Worm (Caenorhabditis elegans): ENCODE results near the gene tbg-1.

The tbg-1 gene

DNA sequence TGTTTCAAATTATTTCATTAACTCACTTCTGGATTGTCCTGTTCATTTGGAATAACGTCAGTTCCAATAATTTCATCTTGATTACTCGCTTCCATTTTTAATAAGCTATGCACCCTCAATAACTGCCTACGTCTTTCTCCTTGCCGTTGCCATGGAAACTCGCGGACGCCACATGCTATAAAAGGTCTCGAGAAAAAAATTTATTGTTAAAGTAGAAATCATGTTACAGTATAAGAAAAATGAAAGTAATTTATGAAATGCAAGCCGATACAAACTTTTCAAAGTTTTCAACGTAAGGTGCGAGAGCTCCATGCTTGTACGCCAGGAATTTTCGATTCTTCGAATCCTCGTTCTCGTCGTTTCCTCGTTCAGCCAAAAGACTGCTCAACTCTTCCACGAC, 16.9 kb downstream of the tbg-1 start, which contains the start of gene bbs-4:
Gene bbs-4 (minus strand): TSS at position 101 of the 400 bp plus-strand sequence.
- TF ChIP-seq unc-62 (GFP tag; optimal IDR thresholded peaks at IDR 0.05) = no peak

DNA sequence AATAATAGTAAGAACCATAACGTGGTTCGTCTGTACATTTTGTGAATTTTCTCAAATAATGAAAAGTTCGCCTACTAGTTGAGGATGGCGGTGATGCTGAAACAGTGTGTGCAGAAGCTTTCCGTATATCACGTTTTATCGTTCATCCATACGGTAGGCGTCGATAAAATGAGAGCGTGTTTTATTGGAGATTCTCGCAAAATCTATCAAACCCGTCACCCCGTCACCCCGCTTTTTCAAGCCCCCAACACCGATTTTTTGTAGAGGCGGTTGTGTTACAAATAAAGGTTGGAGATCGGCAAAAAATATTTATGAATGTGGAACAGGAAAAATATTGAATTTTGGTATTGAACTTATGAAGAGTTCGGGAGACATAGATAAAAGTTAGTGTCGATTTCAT, 20.3 kb downstream of the tbg-1 start, which contains the start of gene clec-161:
Gene clec-161 (minus strand): TSS at position 101 of the 400 bp plus-strand sequence.
- no peak for TF ChIP-seq unc-62 (GFP tag; optimal IDR thresholded peaks at IDR 0.05)

DNA sequence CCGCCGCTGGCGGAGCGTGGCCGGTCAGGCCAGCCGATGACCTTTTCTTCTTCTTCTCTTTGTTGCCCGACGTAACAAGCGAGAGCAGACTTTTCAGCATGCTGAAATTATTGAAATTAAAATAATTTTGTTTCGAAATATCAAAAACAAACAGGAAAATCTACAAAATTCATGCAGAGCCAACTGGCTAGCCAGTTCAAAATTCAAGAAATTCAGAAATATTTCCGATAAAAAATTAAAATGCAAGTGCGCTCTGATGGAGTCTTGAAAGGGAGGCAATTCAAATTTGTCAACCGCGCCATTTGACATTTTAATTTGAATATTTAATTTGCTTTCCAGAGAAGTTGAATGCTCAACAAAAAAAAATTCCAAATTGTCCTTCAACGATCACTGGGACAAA, 28.3 kb downstream of the tbg-1 start, which contains the start of gene F58A4.2:
Gene F58A4.2 (minus strand): TSS at position 101 of the 400 bp plus-strand sequence.
- TF ChIP-seq unc-62 (GFP tag; optimal IDR thresholded peaks at IDR 0.05) = no peak

DNA sequence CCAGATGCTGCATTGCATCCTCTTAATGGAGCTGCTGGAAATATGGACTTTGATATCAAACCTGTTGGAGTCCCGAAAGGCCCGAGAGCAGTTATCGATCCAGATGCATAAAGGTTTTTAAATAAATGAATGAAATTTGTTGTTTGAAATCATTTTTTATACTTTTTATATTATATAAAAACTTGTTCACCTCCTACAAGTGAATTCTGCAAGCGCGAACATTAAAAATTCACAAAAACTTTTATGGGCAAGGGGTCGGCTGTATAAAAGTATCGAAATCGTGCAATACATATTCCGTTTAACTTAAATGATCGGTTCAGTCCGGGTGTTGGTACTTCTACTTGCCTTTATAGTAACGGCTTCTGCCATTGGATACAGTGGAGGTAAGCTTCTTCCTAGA, 30.8 kb downstream of the tbg-1 start, which contains the start of gene F58A4.1:
Gene F58A4.1 (plus strand): TSS at position 301 of the 400 bp plus-strand sequence.
- TF ChIP-seq unc-62 (GFP tag; optimal IDR thresholded peaks at IDR 0.05) = no peak

DNA sequence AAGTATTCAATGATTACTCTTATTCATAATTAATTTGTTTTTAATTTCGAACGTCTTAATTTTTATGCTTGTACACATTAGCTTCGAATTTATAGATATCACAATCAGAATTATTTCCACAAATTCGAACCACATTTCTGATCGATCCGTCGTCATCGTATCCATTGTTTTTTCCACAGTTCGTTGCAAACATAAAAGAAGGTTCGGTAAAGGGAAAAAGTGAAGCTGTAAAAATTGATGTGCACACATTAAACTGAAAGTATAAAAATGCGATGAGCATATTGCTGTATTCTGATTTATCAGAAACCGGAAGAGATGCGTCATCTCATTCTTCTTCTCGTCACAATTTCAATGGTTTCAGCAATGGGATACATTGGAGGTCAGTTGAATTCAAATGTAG, 31.9 kb downstream of the tbg-1 start, which contains the start of gene C48B4.12:
Gene C48B4.12 (plus strand): TSS at position 301 of the 400 bp plus-strand sequence.
- TF ChIP-seq unc-62 (GFP tag; optimal IDR thresholded peaks at IDR 0.05) = no peak

DNA sequence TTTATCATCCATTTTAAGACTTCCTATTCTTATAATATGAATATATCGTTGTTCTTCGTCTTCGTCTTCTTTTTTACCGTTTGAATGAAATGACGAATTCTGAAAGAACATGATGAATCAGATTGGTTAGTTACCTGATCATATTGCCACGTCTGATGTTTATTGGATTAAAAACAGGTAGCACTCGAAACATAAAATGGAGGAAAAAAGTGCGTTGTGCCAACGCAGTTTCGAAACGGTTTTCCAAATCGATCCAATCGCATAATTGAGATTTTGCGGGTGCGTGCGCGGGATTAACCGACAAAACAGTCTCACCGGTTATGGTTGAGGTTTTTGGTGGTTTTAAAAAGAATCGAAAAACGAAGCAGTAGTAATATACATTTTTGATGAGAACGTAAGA, 33.4 kb downstream of the tbg-1 start, which contains the start of gene rom-2:
Gene rom-2 (minus strand): TSS at position 101 of the 400 bp plus-strand sequence.
- TF ChIP-seq unc-62 (GFP tag; optimal IDR thresholded peaks at IDR 0.05) = no peak

DNA sequence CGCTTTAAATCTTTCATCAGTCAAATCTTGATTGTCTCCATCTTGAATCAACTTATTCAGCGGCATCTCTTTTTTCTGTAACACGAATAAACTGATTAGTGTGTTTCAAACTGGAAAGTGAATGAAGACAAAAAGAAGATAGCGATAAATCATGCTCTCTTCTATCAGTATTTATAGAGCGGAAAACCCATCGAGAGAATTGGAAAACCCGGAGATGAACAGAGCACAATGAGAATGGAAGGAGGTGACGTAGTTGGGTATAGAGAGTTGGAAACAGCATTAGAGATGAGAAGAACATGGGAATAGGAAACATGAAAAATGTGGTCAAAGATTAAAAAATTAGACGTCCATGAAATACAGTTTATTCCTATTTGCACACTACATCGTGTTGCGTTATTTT, 36.8 kb downstream of the tbg-1 start, which contains the start of gene acox-1.5:
Gene acox-1.5 (minus strand): TSS at position 75 of the 400 bp plus-strand sequence.
- TF ChIP-seq unc-62 (GFP tag; optimal IDR thresholded peaks at IDR 0.05) = no peak

DNA sequence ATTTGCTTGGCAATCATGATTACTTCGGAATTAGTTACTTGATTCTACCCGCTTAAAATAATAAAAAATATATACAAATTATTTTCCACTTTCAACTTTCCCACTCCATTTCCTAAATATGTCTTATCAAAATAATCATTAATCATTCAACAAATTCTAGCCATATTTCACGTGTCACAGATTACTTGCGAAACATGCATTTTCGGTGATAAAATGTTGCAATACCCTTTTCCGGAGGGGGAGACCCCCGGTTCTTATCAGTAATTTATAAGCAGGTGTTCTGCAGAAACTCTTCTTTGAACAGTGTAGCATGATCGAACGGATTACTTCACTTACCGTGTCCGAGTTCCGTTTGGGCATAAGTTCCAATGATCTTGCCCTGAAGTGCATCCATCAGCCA, 38.7 kb downstream of the tbg-1 start:
- TF ChIP-seq unc-62 (GFP tag; optimal IDR thresholded peaks at IDR 0.05) = no peak

DNA sequence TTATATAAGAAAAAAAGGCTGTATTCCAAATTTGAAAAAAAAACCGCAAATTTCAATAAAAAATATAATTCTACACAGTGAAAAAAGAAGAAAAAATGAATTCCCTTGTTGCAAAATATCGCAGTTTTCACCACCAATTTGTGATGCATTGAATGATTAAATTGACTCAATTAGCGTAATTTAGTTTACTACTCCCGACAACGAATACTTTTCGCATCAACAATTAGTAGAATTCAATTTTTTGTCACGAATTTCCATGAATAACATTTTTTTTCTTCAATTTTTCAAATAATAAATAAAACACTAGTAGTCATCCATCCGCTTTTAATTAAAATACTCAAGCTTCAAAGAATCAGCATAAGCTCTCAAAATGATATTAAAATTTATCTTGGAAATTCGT, 43.6 kb downstream of the tbg-1 start:
- no peak for TF ChIP-seq unc-62 (GFP tag; optimal IDR thresholded peaks at IDR 0.05)

DNA sequence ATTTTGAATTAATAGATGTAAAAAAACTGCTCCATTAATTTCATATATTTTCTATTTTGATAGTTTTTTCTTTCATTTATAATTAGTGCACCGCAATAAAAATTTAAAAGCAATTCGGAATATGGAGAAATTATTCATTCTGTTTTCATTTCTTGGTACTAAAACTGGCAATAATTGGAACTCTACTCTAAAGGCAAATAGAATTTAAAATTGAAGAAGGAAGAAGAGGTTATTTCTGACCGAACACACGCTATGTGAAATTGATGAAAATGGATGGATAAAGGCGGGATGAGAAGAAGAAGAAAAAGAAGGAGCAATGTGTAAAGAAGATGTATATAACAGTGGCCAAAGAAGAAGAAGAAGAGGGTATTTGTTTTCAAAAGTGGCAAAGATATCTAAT, 45.7 kb downstream of the tbg-1 start:
- TF ChIP-seq unc-62 (GFP tag; optimal IDR thresholded peaks at IDR 0.05) = no peak

DNA sequence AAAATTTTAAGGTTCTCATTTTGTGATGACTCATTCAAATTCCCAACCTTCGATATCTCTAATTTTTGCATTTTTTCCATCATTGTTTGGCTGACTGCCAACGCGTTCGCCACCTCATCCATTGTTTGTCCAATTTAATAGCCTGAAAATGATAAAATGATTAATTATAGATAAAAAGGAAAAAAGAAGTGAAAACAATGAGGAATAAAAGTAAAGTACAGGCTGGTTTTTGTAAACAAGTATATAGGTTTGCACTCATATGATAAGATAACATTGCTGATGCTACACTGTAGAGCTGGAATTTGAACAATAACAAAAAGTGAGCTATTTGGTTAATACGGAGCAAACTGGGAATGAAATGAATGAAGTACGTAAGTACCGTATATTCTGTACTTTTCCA, 46.7 kb downstream of the tbg-1 start, which contains the start of gene C48B4.3:
Gene C48B4.3 (minus strand): TSS at position 149 of the 400 bp plus-strand sequence.
- no peak for TF ChIP-seq unc-62 (GFP tag; optimal IDR thresholded peaks at IDR 0.05)

DNA sequence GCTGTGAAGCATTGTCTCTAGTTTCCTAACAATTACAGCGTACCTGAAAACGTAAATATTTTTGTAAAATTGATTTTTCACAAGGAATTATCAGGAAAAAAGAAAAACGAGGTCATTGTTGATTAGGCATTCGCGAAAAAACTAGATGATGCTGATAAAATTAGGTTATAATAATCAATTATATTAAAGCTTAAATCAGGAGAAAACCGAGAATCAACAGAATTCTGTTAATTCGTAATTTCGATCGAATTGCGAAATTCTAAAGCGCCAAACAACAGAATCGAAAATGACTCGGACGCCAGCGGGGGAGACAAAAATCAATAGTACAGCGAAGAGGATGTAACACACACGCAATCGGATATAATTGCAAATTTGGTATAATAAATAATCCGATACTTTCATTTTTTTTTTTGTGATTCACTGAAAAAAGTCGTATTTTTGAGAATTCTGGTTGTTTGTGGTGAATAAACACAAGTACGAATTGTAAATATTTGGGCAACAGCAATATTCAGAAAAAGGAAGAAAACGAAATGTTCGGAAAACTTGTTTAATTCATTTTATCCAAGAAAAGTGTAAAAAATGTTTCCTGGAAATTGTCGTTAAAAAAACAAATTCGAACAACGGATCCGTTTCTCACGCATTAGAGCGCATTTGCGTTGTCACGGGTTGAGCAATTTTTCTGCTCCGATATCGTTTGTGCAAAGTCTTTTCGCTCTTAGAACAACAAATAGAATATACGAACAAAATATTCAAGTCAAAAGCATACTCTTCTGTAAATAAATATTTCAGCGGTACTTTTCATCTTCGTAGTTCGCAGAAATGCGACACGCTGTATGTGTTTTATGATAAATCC, 48.7 kb downstream of the tbg-1 start, which contains the start of gene ced-7:
Gene ced-7 (minus strand): TSS at position 51 of the 853 bp plus-strand sequence.
- no peak for TF ChIP-seq unc-62 (GFP tag; optimal IDR thresholded peaks at IDR 0.05)

Data from whole organism, dauer.